Fruit fly (Drosophila melanogaster) whole organism, prepupa: ENCODE results near the gene CG6231.

Experiments
- Blimp-1 ChIP-seq: fragments of 200-800 bp; sonication (Bioruptor generic); optimal IDR thresholded peaks from 3 replicates; lab custom pipeline; 2017; ENCODE audit warnings: missing biosample characterization, missing genetic modification characterization, mild to moderate bottlenecking, moderate library complexity, missing genetic modification reagents
- CG11294 ChIP-seq: fragments of 200-800 bp; sonication (Bioruptor generic); IDR thresholded peaks from 2 replicates; pipeline ENCODE4 v1.3.6; 2022; ENCODE audit warnings: missing biosample characterization, missing genetic modification characterization
- CG11762 ChIP-seq: fragments of 200-800 bp; sonication (Bioruptor generic); optimal IDR thresholded peaks from 3 replicates; lab custom pipeline; 2016; ENCODE audit warnings: missing biosample characterization, missing genetic modification characterization; ENCODE audit not compliant: insufficient read depth
- CG15336 ChIP-seq: fragments of 200-800 bp; sonication (Bioruptor generic); IDR thresholded peaks from 2 replicates; pipeline ENCODE4 v1.3.6; 2022; ENCODE audit warnings: missing biosample characterization, missing genetic modification characterization
- CG1621 ChIP-seq: fragments of 200-800 bp; sonication (Bioruptor generic); optimal IDR thresholded peaks from 3 replicates; lab custom pipeline; 2018; ENCODE audit warnings: missing biosample characterization, mild to moderate bottlenecking, missing genetic modification characterization
- CG32006 ChIP-seq: fragments of 200-800 bp; sonication (Bioruptor generic); optimal IDR thresholded peaks from 3 replicates; lab custom pipeline; 2017; ENCODE audit warnings: missing biosample characterization, mild to moderate bottlenecking, missing genetic modification characterization
- CG34406 ChIP-seq: fragments of 200-800 bp; sonication (Bioruptor generic); optimal IDR thresholded peaks from 3 replicates; lab custom pipeline; 2016; ENCODE audit warnings: missing biosample characterization, missing genetic modification characterization
- CG3919 ChIP-seq: fragments of 200-800 bp; sonication (Bioruptor generic); optimal IDR thresholded peaks from 3 replicates; lab custom pipeline; 2016; ENCODE audit warnings: missing biosample characterization, missing genetic modification characterization
- CG6163 ChIP-seq: fragments of 200-800 bp; sonication (Bioruptor generic); IDR thresholded peaks from 3 replicates; pipeline ENCODE4 v1.3.6; 2022; ENCODE audit warnings: missing biosample characterization, missing genetic modification characterization
- CG6276 ChIP-seq: fragments of 200-800 bp; sonication (Bioruptor generic); optimal IDR thresholded peaks from 2 replicates; lab custom pipeline; 2017; ENCODE audit warnings: missing biosample characterization, mild to moderate bottlenecking, missing genetic modification characterization
- CG6792 ChIP-seq: fragments of 200-800 bp; sonication (Bioruptor generic); optimal IDR thresholded peaks from 3 replicates; lab custom pipeline; 2016; ENCODE audit warnings: missing biosample characterization, missing genetic modification characterization
- CG6854 ChIP-seq: fragments of 200-800 bp; sonication (Bioruptor generic); optimal IDR thresholded peaks from 2 replicates; lab custom pipeline; 2017; ENCODE audit warnings: missing biosample characterization, mild to moderate bottlenecking, missing genetic modification characterization
- CG7368 ChIP-seq: fragments of 200-800 bp; sonication (Bioruptor generic); optimal IDR thresholded peaks from 3 replicates; lab custom pipeline; 2016; ENCODE audit warnings: missing biosample characterization, missing genetic modification characterization
- CG8632 ChIP-seq: fragments of 200-800 bp; sonication (Bioruptor generic); optimal IDR thresholded peaks from 3 replicates; lab custom pipeline; 2016; ENCODE audit warnings: missing biosample characterization, missing genetic modification characterization
- Eip75B ChIP-seq: fragments of 200-800 bp; sonication (Bioruptor generic); optimal IDR thresholded peaks from 3 replicates; lab custom pipeline; 2016; ENCODE audit warnings: missing biosample characterization, missing genetic modification characterization
- Eip78C ChIP-seq: fragments of 200-800 bp; sonication (Bioruptor generic); peaks from one replicate; lab custom pipeline; 2016; ENCODE audit warnings: missing biosample characterization, missing genetic modification characterization
- Eip93F ChIP-seq: fragments of 200-800 bp; sonication (Bioruptor generic); optimal IDR thresholded peaks from 2 replicates; lab custom pipeline; 2016; ENCODE audit warnings: missing biosample characterization, mild to moderate bottlenecking, missing genetic modification characterization
- Ets21C ChIP-seq: fragments of 200-800 bp; sonication (Bioruptor generic); optimal IDR thresholded peaks from 3 replicates; lab custom pipeline; 2016; ENCODE audit warnings: missing biosample characterization, missing genetic modification characterization
- Gug ChIP-seq: fragments of 200-800 bp; sonication (Bioruptor generic); IDR thresholded peaks from 2 replicates; pipeline ENCODE4 v1.3.6; 2022; ENCODE audit warnings: missing biosample characterization, missing genetic modification characterization
- Hr38 ChIP-seq: sonication (Bioruptor generic); optimal IDR thresholded peaks from 2 replicates; lab custom pipeline; 2016; ENCODE audit warnings: missing biosample characterization, missing genetic modification characterization
- Hr39 ChIP-seq: fragments of 200-800 bp; sonication (Bioruptor generic); optimal IDR thresholded peaks from 2 replicates; lab custom pipeline; 2016; ENCODE audit warnings: missing biosample characterization, missing genetic modification characterization
- Lpt ChIP-seq: fragments of 200-800 bp; sonication (Bioruptor generic); optimal IDR thresholded peaks from 3 replicates; lab custom pipeline; 2016; ENCODE audit warnings: missing biosample characterization, missing genetic modification characterization
- OdsH ChIP-seq: fragments of 200-800 bp; sonication (Bioruptor generic); optimal IDR thresholded peaks from 3 replicates; lab custom pipeline; 2016; ENCODE audit warnings: missing biosample characterization, missing genetic modification characterization
- Smox ChIP-seq: fragments of 200-800 bp; sonication (Bioruptor generic); optimal IDR thresholded peaks from 3 replicates; lab custom pipeline; 2016; ENCODE audit warnings: missing biosample characterization, missing genetic modification characterization
- Sox14 ChIP-seq: fragments of 200-800 bp; sonication (Bioruptor generic); optimal IDR thresholded peaks from 3 replicates; lab custom pipeline; 2016; ENCODE audit warnings: missing biosample characterization, missing genetic modification characterization
- Sox15 ChIP-seq: fragments of 200-800 bp; sonication (Bioruptor generic); optimal IDR thresholded peaks from 3 replicates; lab custom pipeline; 2016; ENCODE audit warnings: missing biosample characterization, missing genetic modification characterization
- achi ChIP-seq: fragments of 200-800 bp; sonication (Bioruptor generic); optimal IDR thresholded peaks from 3 replicates; lab custom pipeline; 2016; ENCODE audit warnings: missing biosample characterization, missing genetic modification characterization
- acj6 ChIP-seq: fragments of 200-800 bp; sonication (Bioruptor generic); optimal IDR thresholded peaks from 3 replicates; lab custom pipeline; 2016; ENCODE audit warnings: missing biosample characterization, missing genetic modification characterization
- dac ChIP-seq: fragments of 200-800 bp; sonication (Bioruptor generic); optimal IDR thresholded peaks from 2 replicates; lab custom pipeline; 2017; ENCODE audit warnings: missing biosample characterization, mild to moderate bottlenecking, missing genetic modification characterization
- dsx ChIP-seq: fragments of 200-800 bp; optimal IDR thresholded peaks from 3 replicates; lab custom pipeline; 2019; ENCODE audit warnings: missing biosample characterization, mild to moderate bottlenecking, missing genetic modification characterization, moderate library complexity; ENCODE audit not compliant: poor library complexity, severe bottlenecking
- eg ChIP-seq: fragments of 200-800 bp; sonication (Bioruptor generic); IDR thresholded peaks from 3 replicates; pipeline ENCODE4 v1.3.6; 2022; ENCODE audit warnings: missing biosample characterization, missing genetic modification characterization
- esn ChIP-seq: fragments of 200-800 bp; sonication (Bioruptor generic); optimal IDR thresholded peaks from 2 replicates; lab custom pipeline; 2016; ENCODE audit warnings: missing biosample characterization, mild to moderate bottlenecking, missing genetic modification characterization, moderate library complexity
- fd59A ChIP-seq: fragments of 200-800 bp; sonication (Bioruptor generic); optimal IDR thresholded peaks from 2 replicates; lab custom pipeline; 2017; ENCODE audit warnings: missing biosample characterization, mild to moderate bottlenecking, missing genetic modification characterization, missing genetic modification reagents
- pdm3 ChIP-seq: fragments of 200-800 bp; sonication (Bioruptor generic); optimal IDR thresholded peaks from 3 replicates; lab custom pipeline; 2016; ENCODE audit warnings: missing biosample characterization, missing genetic modification characterization
- salr ChIP-seq, 2 experiments: fragments of 200-800 bp; sonication (Bioruptor generic); optimal IDR thresholded peaks; 3 replicates each; lab custom pipeline; 2016 to 2018; ENCODE audit warnings: missing biosample characterization in 2 of 2, missing genetic modification characterization in 2 of 2, mild to moderate bottlenecking in 1 of 2
- spab ChIP-seq: fragments of 200-800 bp; sonication (Bioruptor generic); optimal IDR thresholded peaks from 2 replicates; lab custom pipeline; 2017; ENCODE audit warnings: missing biosample characterization, mild to moderate bottlenecking, missing genetic modification characterization, missing genetic modification reagents
- ss ChIP-seq, 2 experiments: fragments of 200-800 bp; sonication (Bioruptor generic); optimal IDR thresholded peaks; 2 replicates in 1 of 2; 3 replicates in 1 of 2; lab custom pipeline; 2017 to 2018; ENCODE audit warnings: mild to moderate bottlenecking in 2 of 2, missing biosample characterization in 2 of 2, missing genetic modification characterization in 2 of 2, moderate library complexity in 1 of 2
- svp ChIP-seq: fragments of 200-800 bp; sonication (Bioruptor generic); peaks from one replicate; lab custom pipeline; 2016; ENCODE audit warnings: missing biosample characterization, missing genetic modification characterization
- topi ChIP-seq: fragments of 200-800 bp; sonication (Bioruptor generic); optimal IDR thresholded peaks from 3 replicates; lab custom pipeline; 2016; ENCODE audit warnings: missing biosample characterization, missing genetic modification characterization
- vri ChIP-seq: fragments of 200-800 bp; sonication (Bioruptor generic); optimal IDR thresholded peaks from 3 replicates; lab custom pipeline; 2016; ENCODE audit warnings: missing biosample characterization, mild to moderate bottlenecking, missing genetic modification characterization

The CG6231 gene

dm6 chr3R:19657766-19658165 is 25.2 kb upstream of the CG6231 start, which contains the start of gene CG6184:
TSS of gene CG6184 (minus strand) at chr3R:19657866.
- TF ChIP-seq CG32006 (GFP tag; lab: Kevin White, UChicago) = no peak
- TF ChIP-seq vri (GFP tag; lab: Kevin White, UChicago) = no peak
- TF ChIP-seq salr (GFP tag; optimal IDR thresholded peaks at IDR 0.05; lab: Kevin White, UChicago) = no peak
- no peak for TF ChIP-seq CG11294 (GFP tag; lab: Robert Waterston, UW)
- TF ChIP-seq Hr39 (GFP tag; lab: Kevin White, UChicago) = no peak
- TF ChIP-seq svp = no peak

dm6 chr3R:19657235-19657634 is 24.7 kb upstream of the CG6231 start:
- TF ChIP-seq dac (GFP tag; lab: Kevin White, UChicago) (no peak), CG3919 (GFP tag; lab: Kevin White, UChicago) (no peak), Ets21C (GFP tag; lab: Kevin White, UChicago) (no peak), Lpt (GFP tag; lab: Kevin White, UChicago) (no peak), CG6276 (GFP tag; lab: Kevin White, UChicago) (no peak), CG6792 (GFP tag; lab: Kevin White, UChicago) (no peak), vri (GFP tag; lab: Kevin White, UChicago) (no peak), spab (GFP tag; lab: Kevin White, UChicago) (no peak), topi (GFP tag; lab: Kevin White, UChicago) (no peak), CG8632 (GFP tag; lab: Kevin White, UChicago) (no peak), achi (no peak), Eip93F (no peak), eg (GFP tag; lab: Robert Waterston, UW) (no peak), dsx (GFP tag; lab: Kevin White, UChicago) (no peak), fd59A (GFP tag; lab: Kevin White, UChicago) (no peak), esn (GFP tag; lab: Kevin White, UChicago) (no peak), ss (GFP tag; optimal IDR thresholded peaks at IDR 0.05; lab: Kevin White, UChicago) (no peak)

DNA sequence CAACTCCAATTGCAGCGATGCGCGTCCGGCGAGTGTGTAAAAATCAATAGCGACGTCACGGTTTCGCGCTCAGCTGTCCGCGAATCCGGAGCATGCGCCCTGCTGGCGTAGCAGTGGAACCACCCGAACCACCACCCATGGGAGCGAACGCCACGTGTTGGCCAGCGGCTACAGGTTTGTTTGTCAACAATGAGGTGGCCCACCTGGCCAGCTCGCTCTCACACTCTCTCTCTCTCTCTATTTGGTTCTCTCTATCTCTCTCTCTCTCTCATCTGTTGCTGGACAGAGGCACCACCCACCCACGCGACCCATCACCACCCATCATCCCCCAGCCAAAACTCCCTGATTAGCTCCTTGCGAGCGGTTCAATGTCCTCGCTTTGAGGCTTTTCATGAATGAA is 23.9 kb upstream of the CG6231 start:
- TF ChIP-seq eg (GFP tag; lab: Robert Waterston, UW) = no peak
- TF ChIP-seq CG11762 = no peak
- TF ChIP-seq Ets21C (GFP tag; lab: Kevin White, UChicago) = no peak
- TF ChIP-seq CG7368 (GFP tag; lab: Kevin White, UChicago) = peak; percentile 55
- TF ChIP-seq CG15336 (GFP tag; lab: Robert Waterston, UW) = no peak
- no peak for TF ChIP-seq pdm3
- TF ChIP-seq fd59A (GFP tag; lab: Kevin White, UChicago) = no peak
- no peak for TF ChIP-seq svp
- TF ChIP-seq Eip78C (GFP tag; lab: Kevin White, UChicago) = peak; percentile 52
- no peak for TF ChIP-seq CG34406 (GFP tag; lab: Kevin White, UChicago)
- no peak for TF ChIP-seq CG6163 (GFP tag; lab: Robert Waterston, UW)
- no peak for TF ChIP-seq Eip93F
- no peak for TF ChIP-seq CG32006 (GFP tag; lab: Kevin White, UChicago)
- no peak for TF ChIP-seq spab (GFP tag; lab: Kevin White, UChicago)
- no peak for TF ChIP-seq Smox (GFP tag; lab: Kevin White, UChicago)

- TF ChIP-seq Eip75B = no peak
- no peak for TF ChIP-seq salr (GFP tag; optimal IDR thresholded peaks at IDR 0.05; lab: Kevin White, UChicago)
- TF ChIP-seq Sox15 (GFP tag; lab: Kevin White, UChicago) = no peak
- TF ChIP-seq acj6 (GFP tag; lab: Kevin White, UChicago) = no peak
- no peak for TF ChIP-seq Hr38
- TF ChIP-seq spab (GFP tag; lab: Kevin White, UChicago) = no peak
- TF ChIP-seq CG15336 (GFP tag; lab: Robert Waterston, UW) = no peak
- TF ChIP-seq Eip78C (GFP tag; lab: Kevin White, UChicago) = no peak
- no peak for TF ChIP-seq CG1621 (tag; lab: Kevin White, UChicago)
- TF ChIP-seq CG6854 (GFP tag; lab: Kevin White, UChicago) = no peak
- TF ChIP-seq Lpt (GFP tag; lab: Kevin White, UChicago) = no peak
- no peak for TF ChIP-seq ss (GFP tag; optimal IDR thresholded peaks at IDR 0.05; lab: Kevin White, UChicago)
- no peak for TF ChIP-seq Ets21C (GFP tag; lab: Kevin White, UChicago)
- TF ChIP-seq OdsH (GFP tag; lab: Kevin White, UChicago) = no peak
- TF ChIP-seq Gug (GFP tag; lab: Robert Waterston, UW) = no peak
- no peak for TF ChIP-seq Sox14
- no peak for TF ChIP-seq Blimp-1
- no peak for TF ChIP-seq CG34406 (GFP tag; lab: Kevin White, UChicago)
Measured at dm6 chr3R:19650718-19651117, 18.2 kb upstream of the CG6231 start, which contains the start of gene CG31219. TSS of gene CG31219 (plus strand) at chr3R:19651018.
